Worm (Caenorhabditis elegans) whole organism, midembryonic: ENCODE data around the gene F19B6.3.

Experiments used
- cog-1 ChIP-seq: sonication (generic microtip); optimal IDR thresholded peaks from 2 replicates; lab custom pipeline; 2016; ENCODE audit warnings: missing genetic modification characterization, missing compliant biosample characterization
- flt-1 ChIP-seq: fragments of 200-800 bp; sonication (Bioruptor generic); IDR thresholded peaks from 2 replicates; pipeline ENCODE4 v1.3.6; 2022; ENCODE audit warnings: missing genetic modification characterization, missing compliant biosample characterization
- klf-2 ChIP-seq: fragments of 200-800 bp; sonication (Bioruptor generic); conservative IDR thresholded peaks from 2 replicates; pipeline ENCODE4 v1.3.6; 2022; ENCODE audit warnings: missing genetic modification reagents, missing genetic modification characterization, missing compliant biosample characterization
- tab-1 ChIP-seq: fragments of 200-800 bp; sonication (Bioruptor generic); IDR thresholded peaks from 2 replicates; pipeline ENCODE4 v1.3.6; 2022; ENCODE audit warnings: missing genetic modification characterization, missing compliant biosample characterization
- ztf-23 ChIP-seq: fragments of 200-800 bp; sonication (Bioruptor generic); IDR thresholded peaks from 2 replicates; pipeline ENCODE4 v1.3.6; 2022; ENCODE audit warnings: missing genetic modification reagents, missing genetic modification characterization, missing compliant biosample characterization

- no peak for TF ChIP-seq flt-1 (GFP tag; lab: Robert Waterston, UW)
- no peak for TF ChIP-seq klf-2 (GFP tag; lab: Robert Waterston, UW)
- TF ChIP-seq tab-1 (GFP tag; lab: Robert Waterston, UW): no peak
- no peak for TF ChIP-seq ztf-23 (GFP tag; lab: Robert Waterston, UW)
- TF ChIP-seq cog-1 (tag; lab: Kevin White, UChicago): no peak
These were observed 7.7 kb downstream of the F19B6.3 start for ce11 chrIV:12334708-12335107.
